Worm (Caenorhabditis elegans) whole organism, L1 larva: ENCODE data around the gene srv-25.
A peak's percentile ranks its signal among the peaks of the same experiment; 100 is the strongest.

Source experiments
- C16A3.4 ChIP-seq: fragments of 150-350 bp; optimal IDR thresholded peaks from 2 replicates; lab custom pipeline; 2014; ENCODE audit warnings: missing biosample characterization, missing genetic modification characterization
- C34B4.2 ChIP-seq: sonication (generic microtip); optimal IDR thresholded peaks from 2 replicates; lab custom pipeline; 2017; ENCODE audit warnings: mild to moderate bottlenecking, missing genetic modification characterization, missing compliant biosample characterization
- F16B12.6 ChIP-seq: fragments of 150-350 bp; optimal IDR thresholded peaks from 2 replicates; lab custom pipeline; 2014; ENCODE audit warnings: missing biosample characterization, missing genetic modification characterization
- ceh-8 ChIP-seq: fragments of 200-800 bp; sonication (Bioruptor generic); optimal IDR thresholded peaks from 2 replicates; lab custom pipeline; 2018; ENCODE audit warnings: mild to moderate bottlenecking, missing genetic modification characterization, moderate library complexity, missing compliant biosample characterization
- ceh-88 ChIP-seq: fragments of 200-800 bp; sonication (Bioruptor generic); IDR thresholded peaks from 2 replicates; pipeline ENCODE4 v1.3.6; 2022; ENCODE audit warnings: missing genetic modification characterization, missing compliant biosample characterization
- ceh-90 ChIP-seq: sonication (generic microtip); optimal IDR thresholded peaks from 2 replicates; lab custom pipeline; 2016; ENCODE audit warnings: missing genetic modification characterization, missing compliant biosample characterization
- ces-1 ChIP-seq: fragments of 150-350 bp; optimal IDR thresholded peaks from 2 replicates; lab custom pipeline; 2014; ENCODE audit warnings: missing biosample characterization, missing genetic modification reagents, missing genetic modification characterization
- dpl-1 ChIP-seq, 3 experiments: fragments of 150-350 bp in 2 of 3; sonication (generic microtip) in 1 of 3; optimal IDR thresholded peaks; 2 replicates each; lab custom pipeline; 2014 to 2017; ENCODE audit warnings: missing biosample characterization in 3 of 3, missing genetic modification characterization in 3 of 3, missing genetic modification reagents in 3 of 3
- dsc-1 ChIP-seq: sonication (generic microtip); optimal IDR thresholded peaks from 2 replicates; lab custom pipeline; 2016; ENCODE audit warnings: mild to moderate bottlenecking, missing genetic modification characterization, missing compliant biosample characterization
- efl-1 ChIP-seq, 4 experiments: fragments of 150-350 bp; optimal IDR thresholded peaks in 3 of 4; peaks in 1 of 4; 1 replicate in 1 of 4; 2 replicates in 3 of 4; lab custom pipeline; 2014; ENCODE audit warnings: missing biosample characterization in 2 of 4, missing genetic modification characterization in 2 of 4, missing genetic modification reagents in 2 of 4
- egl-13 ChIP-seq: sonication (generic microtip); optimal IDR thresholded peaks from 2 replicates; lab custom pipeline; 2016; ENCODE audit warnings: missing genotype, missing genetic modification reagents, missing genetic modification characterization, missing compliant biosample characterization
- egl-27 ChIP-seq, 2 experiments: fragments of 150-350 bp in 1 of 2; sonication (generic microtip); optimal IDR thresholded peaks; 3 replicates each; lab custom pipeline; 2017 to 2018; ENCODE audit warnings: missing biosample characterization in 2 of 2, missing genetic modification characterization in 2 of 2, missing genetic modification reagents in 2 of 2
- elt-2 ChIP-seq: sonication (generic microtip); optimal IDR thresholded peaks from 2 replicates; lab custom pipeline; 2016; ENCODE audit warnings: missing genetic modification characterization, mild to moderate bottlenecking, inconsistent platforms, missing compliant biosample characterization, missing genetic modification reagents
- fkh-10 ChIP-seq: sonication (generic microtip); optimal IDR thresholded peaks from 2 replicates; lab custom pipeline; 2017; ENCODE audit warnings: missing biosample characterization, missing genetic modification reagents, missing genetic modification characterization
- fkh-8 ChIP-seq: sonication (generic microtip); optimal IDR thresholded peaks from 2 replicates; lab custom pipeline; 2016; ENCODE audit warnings: mild to moderate bottlenecking, missing genetic modification characterization, missing compliant biosample characterization
- fos-1 ChIP-seq: fragments of 150-350 bp; optimal IDR thresholded peaks from 2 replicates; lab custom pipeline; 2014; ENCODE audit warnings: missing biosample characterization, missing genetic modification characterization
- grh-1 ChIP-seq: fragments of 200-800 bp; sonication (Bioruptor generic); IDR thresholded peaks from 2 replicates; pipeline ENCODE4 v1.3.6; 2022; ENCODE audit warnings: missing genetic modification reagents, missing genetic modification characterization, missing compliant biosample characterization
- irx-1 ChIP-seq: sonication (generic microtip); optimal IDR thresholded peaks from 2 replicates; lab custom pipeline; 2016; ENCODE audit warnings: missing genetic modification characterization, missing compliant biosample characterization
- lin-13 ChIP-seq: fragments of 150-350 bp; optimal IDR thresholded peaks from 2 replicates; lab custom pipeline; 2014; ENCODE audit warnings: missing biosample characterization, missing genetic modification reagents, missing genetic modification characterization
- lin-35 ChIP-seq, 2 experiments: fragments of 150-350 bp; optimal IDR thresholded peaks; 2 replicates each; lab custom pipeline; 2014; ENCODE audit warnings: missing biosample characterization in 2 of 2, missing genetic modification characterization in 2 of 2, missing genetic modification reagents in 2 of 2
- lin-39 ChIP-seq: fragments of 150-350 bp; optimal IDR thresholded peaks from 2 replicates; lab custom pipeline; 2014; ENCODE audit warnings: missing biosample characterization, missing genetic modification reagents, missing genetic modification characterization
- lsy-2 ChIP-seq, 2 experiments: fragments of 150-350 bp; optimal IDR thresholded peaks; 2 replicates each; lab custom pipeline; 2014; ENCODE audit warnings: missing biosample characterization in 2 of 2, missing genetic modification characterization in 2 of 2
- mab-9 ChIP-seq: fragments of 200-800 bp; sonication (Bioruptor generic); IDR thresholded peaks from 2 replicates; pipeline ENCODE4 v1.3.6; 2022; ENCODE audit warnings: missing genetic modification reagents, missing genetic modification characterization, missing compliant biosample characterization
- mep-1 ChIP-seq: fragments of 150-350 bp; optimal IDR thresholded peaks from 2 replicates; lab custom pipeline; 2014; ENCODE audit warnings: missing biosample characterization, missing genetic modification characterization
- nhr-11 ChIP-seq: fragments of 150-350 bp; optimal IDR thresholded peaks from 2 replicates; lab custom pipeline; 2014; ENCODE audit warnings: missing biosample characterization, missing genetic modification characterization
- nhr-20 ChIP-seq: sonication (generic microtip); optimal IDR thresholded peaks from 2 replicates; lab custom pipeline; 2016; ENCODE audit warnings: mild to moderate bottlenecking, missing genetic modification characterization, missing compliant biosample characterization
- nhr-237 ChIP-seq: fragments of 150-350 bp; optimal IDR thresholded peaks from 2 replicates; lab custom pipeline; 2014; ENCODE audit warnings: missing biosample characterization, missing genetic modification characterization
- nhr-28 ChIP-seq: fragments of 150-350 bp; optimal IDR thresholded peaks from 2 replicates; lab custom pipeline; 2014; ENCODE audit warnings: missing biosample characterization, missing genetic modification characterization
- nhr-77 ChIP-seq: fragments of 150-350 bp; optimal IDR thresholded peaks from 2 replicates; lab custom pipeline; 2014; ENCODE audit warnings: missing biosample characterization, missing genetic modification characterization
- nhr-85 ChIP-seq: sonication (generic microtip); peaks from one replicate; lab custom pipeline; 2016; ENCODE audit warnings: missing genetic modification characterization, inconsistent platforms, missing compliant biosample characterization
- pax-3 ChIP-seq: fragments of 200-800 bp; sonication (Bioruptor generic); optimal IDR thresholded peaks from 2 replicates; lab custom pipeline; 2018; ENCODE audit warnings: mild to moderate bottlenecking, missing genetic modification characterization, moderate library complexity, missing compliant biosample characterization
- pqm-1 ChIP-seq: sonication (generic microtip); optimal IDR thresholded peaks from 3 replicates; lab custom pipeline; 2017; ENCODE audit warnings: missing biosample characterization, missing genetic modification characterization
- rnt-1 ChIP-seq: sonication (generic microtip); optimal IDR thresholded peaks from 2 replicates; lab custom pipeline; 2016; ENCODE audit warnings: mild to moderate bottlenecking, missing genetic modification characterization, moderate library complexity, missing compliant biosample characterization
- snu-23 ChIP-seq: sonication (generic microtip); optimal IDR thresholded peaks from 2 replicates; lab custom pipeline; 2016; ENCODE audit warnings: missing genetic modification characterization, missing compliant biosample characterization
- sox-4 ChIP-seq: sonication (generic microtip); optimal IDR thresholded peaks from 2 replicates; lab custom pipeline; 2016; ENCODE audit warnings: missing genetic modification characterization, missing compliant biosample characterization
- sptf-1 ChIP-seq: fragments of 150-350 bp; optimal IDR thresholded peaks from 2 replicates; lab custom pipeline; 2014; ENCODE audit warnings: missing biosample characterization, missing genetic modification characterization
- sup-37 ChIP-seq: fragments of 200-800 bp; sonication (Bioruptor generic); optimal IDR thresholded peaks from 2 replicates; lab custom pipeline; 2018; ENCODE audit warnings: mild to moderate bottlenecking, missing genetic modification characterization, missing compliant biosample characterization
- swsn-7 ChIP-seq: sonication (generic microtip); optimal IDR thresholded peaks from 2 replicates; lab custom pipeline; 2016; ENCODE audit warnings: missing genetic modification characterization, missing compliant biosample characterization
- tlp-1 ChIP-seq: fragments of 150-350 bp; optimal IDR thresholded peaks from 2 replicates; lab custom pipeline; 2014; ENCODE audit warnings: missing biosample characterization, missing genetic modification characterization
- unc-86 ChIP-seq: sonication (generic microtip); optimal IDR thresholded peaks from 2 replicates; lab custom pipeline; 2016; ENCODE audit warnings: missing genetic modification characterization, missing compliant biosample characterization
- unc-98 ChIP-seq: fragments of 200-800 bp; sonication (Bioruptor generic); IDR thresholded peaks from 2 replicates; pipeline ENCODE4 v1.3.6; 2022; ENCODE audit warnings: missing genetic modification characterization, missing compliant biosample characterization
- vab-15 ChIP-seq: sonication (generic microtip); optimal IDR thresholded peaks from 2 replicates; lab custom pipeline; 2017; ENCODE audit warnings: missing genotype, mild to moderate bottlenecking, missing genetic modification characterization, missing compliant biosample characterization
- zag-1 ChIP-seq: fragments of 150-350 bp; optimal IDR thresholded peaks from 2 replicates; lab custom pipeline; 2014; ENCODE audit warnings: missing biosample characterization, missing genetic modification characterization
- ztf-11 ChIP-seq, 2 experiments: sonication (generic microtip); optimal IDR thresholded peaks; 2 replicates each; lab custom pipeline; 2016 to 2017; ENCODE audit warnings: missing genetic modification characterization in 2 of 2, missing biosample characterization in 1 of 2, missing compliant biosample characterization in 1 of 2

The srv-25 gene

DNA sequence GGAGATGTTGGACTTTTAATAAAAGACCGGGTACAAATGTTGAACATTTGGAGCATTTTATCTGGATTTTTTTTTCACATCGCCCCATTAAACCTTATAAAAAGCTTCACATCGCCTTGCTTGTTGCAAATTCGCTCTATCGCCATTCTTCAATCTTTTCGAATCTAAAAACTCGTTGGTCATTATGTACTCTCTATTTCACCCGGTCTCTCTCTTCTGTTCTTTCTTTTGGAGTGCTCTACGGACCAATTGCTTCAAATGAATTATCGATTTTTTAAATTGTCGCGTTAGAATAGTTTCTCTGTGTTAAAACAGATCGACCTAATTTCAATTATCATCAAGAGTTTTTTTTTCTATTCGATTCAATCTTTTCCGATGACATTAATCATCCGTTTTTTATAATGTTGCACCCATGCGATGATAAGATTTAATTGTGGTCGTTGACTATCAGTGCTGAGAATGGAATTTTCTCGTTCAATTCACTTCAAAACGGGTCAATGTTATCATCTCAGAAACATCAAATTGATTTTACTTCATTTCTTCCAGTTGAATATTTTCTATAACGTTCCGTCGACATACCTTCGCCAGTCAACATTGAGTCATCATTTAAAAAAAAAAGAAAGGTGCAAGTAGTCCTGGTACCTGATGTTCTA is 23.9 kb upstream of the srv-25 start (continued):
- TF ChIP-seq mab-9 (GFP tag; lab: Robert Waterston, UW) (no peak), vab-15 (tag; lab: Kevin White, UChicago) (no peak), pax-3 (no peak), swsn-7 (tag; lab: Kevin White, UChicago) (no peak), lsy-2 (tag; optimal IDR thresholded peaks at IDR 0.05; lab: Kevin White, UChicago) (peak in 1 of 2 experiments; percentile 65), snu-23 (GFP tag; lab: Kevin White, UChicago) (no peak), nhr-11 (tag; lab: Kevin White, UChicago) (no peak), ceh-90 (tag; lab: Kevin White, UChicago) (no peak), elt-2 (tag; lab: Kevin White, UChicago) (peak; percentile 5), efl-1 (optimal IDR thresholded peaks at IDR 0.05; lab: Kevin White, UChicago) (peak; percentile 9 to 26), efl-1 (GFP tag; optimal IDR thresholded peaks at IDR 0.05 in 1 of 2; lab: Kevin White, UChicago) (peak; percentile 29 to 92), fkh-8 (tag; lab: Kevin White, UChicago) (no peak), dpl-1 (GFP tag; optimal IDR thresholded peaks at IDR 0.05; lab: Kevin White, UChicago) (peak in 1 of 3 experiments; percentile 43), pqm-1 (tag; lab: Kevin White, UChicago) (no peak), ces-1 (GFP tag; lab: Kevin White, UChicago) (no peak)

DNA sequence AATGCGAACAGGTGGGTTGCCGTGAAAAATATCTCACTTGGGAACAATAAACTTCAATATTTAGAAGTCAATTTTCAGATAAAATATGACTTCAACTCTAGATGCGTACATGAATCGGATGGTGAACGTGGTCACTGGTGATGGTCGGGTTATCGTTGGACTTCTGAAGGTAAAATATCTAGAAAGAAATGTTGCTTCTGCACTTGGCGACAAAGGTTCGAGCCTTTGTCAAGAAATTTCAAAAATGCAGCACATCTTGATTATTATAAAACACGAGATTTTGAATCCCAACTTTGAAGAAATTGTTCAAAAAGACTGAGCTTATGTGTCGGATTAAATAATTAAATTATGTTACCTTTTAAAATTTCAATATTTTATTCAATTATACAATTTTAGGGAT is 22.9 kb upstream of the srv-25 start, which contains the start of gene lsm-8:
TSS of gene lsm-8 (plus strand) at position 79 of the 400 bp plus-strand sequence.
- TF ChIP-seq nhr-85: peak; percentile 51
- TF ChIP-seq efl-1 (optimal IDR thresholded peaks at IDR 0.05; lab: Kevin White, UChicago): no peak
- peak in 1 of 2 experiments; percentile 54 for TF ChIP-seq efl-1 (GFP tag; optimal IDR thresholded peaks at IDR 0.05 in 1 of 2; lab: Kevin White, UChicago)
- no peak for TF ChIP-seq lin-39 (tag; lab: Kevin White, UChicago)
- no peak for TF ChIP-seq lin-13 (GFP tag; lab: Kevin White, UChicago)

- TF ChIP-seq pax-3: no peak
- TF ChIP-seq swsn-7 (tag; lab: Kevin White, UChicago): no peak
- no peak for TF ChIP-seq egl-27 (tag; optimal IDR thresholded peaks at IDR 0.05; lab: Kevin White, UChicago)
- TF ChIP-seq ztf-11 (tag; optimal IDR thresholded peaks at IDR 0.05; lab: Kevin White, UChicago): no peak
- no peak for TF ChIP-seq tlp-1 (tag; lab: Kevin White, UChicago)
- no peak for TF ChIP-seq nhr-77
- TF ChIP-seq mep-1 (tag; lab: Kevin White, UChicago): no peak
- TF ChIP-seq F16B12.6 (tag; lab: Kevin White, UChicago): no peak
- TF ChIP-seq ceh-88 (GFP tag; lab: Robert Waterston, UW): no peak
- no peak for TF ChIP-seq fkh-10
- TF ChIP-seq C34B4.2: no peak
- TF ChIP-seq unc-86 (tag; lab: Kevin White, UChicago): no peak
- no peak for TF ChIP-seq lin-35 (GFP tag; optimal IDR thresholded peaks at IDR 0.05; lab: Kevin White, UChicago)
- TF ChIP-seq pqm-1 (tag; lab: Kevin White, UChicago): no peak
- no peak for TF ChIP-seq sox-4 (tag; lab: Kevin White, UChicago)
- TF ChIP-seq egl-13 (tag; lab: Kevin White, UChicago): no peak
- TF ChIP-seq snu-23 (GFP tag; lab: Kevin White, UChicago): no peak
Measured at ce11 chrIV:6325772-6326171, 22.2 kb upstream of the srv-25 start.

DNA sequence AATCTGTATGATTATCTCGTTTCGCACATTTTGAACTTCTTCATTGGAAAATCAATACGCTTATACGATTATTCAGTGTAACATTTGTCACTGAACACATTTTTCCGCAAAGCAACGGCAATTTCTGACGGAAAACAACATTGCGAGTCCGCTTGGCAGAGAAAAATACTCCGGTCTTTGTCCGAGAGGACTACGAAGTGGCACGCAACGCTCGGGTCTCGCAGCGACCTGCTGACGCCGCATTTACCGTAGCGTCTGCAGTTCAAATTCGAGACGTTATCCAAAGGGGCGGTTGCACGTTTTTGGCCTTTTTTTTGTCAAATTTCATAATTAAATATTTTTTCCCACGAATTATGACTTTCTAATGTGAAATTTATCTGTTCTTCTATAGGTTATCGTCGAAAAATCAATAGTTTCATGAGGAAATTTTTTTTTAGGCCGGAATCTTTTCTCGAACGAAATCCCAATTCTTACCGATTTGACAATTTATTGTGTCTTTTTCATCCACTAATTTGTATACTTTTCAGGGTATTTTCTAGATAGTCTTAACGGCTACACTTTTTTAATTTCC is 20.2 kb upstream of the srv-25 start, which contains the start of gene sqd-1:
TSS of gene sqd-1 (plus strand) at position 521 of the 571 bp plus-strand sequence.
- peak; percentile 8 for TF ChIP-seq zag-1
- TF ChIP-seq dsc-1 (tag; lab: Kevin White, UChicago): peak; percentile 97
- TF ChIP-seq sup-37 (GFP tag; lab: Kevin White, UChicago): peak; percentile 95
- peak; percentile 95 for TF ChIP-seq irx-1 (tag; lab: Kevin White, UChicago)
- TF ChIP-seq ces-1 (GFP tag; lab: Kevin White, UChicago): no peak
- peak; percentile 98 to 99 for TF ChIP-seq lsy-2 (tag; optimal IDR thresholded peaks at IDR 0.05; lab: Kevin White, UChicago)
- peak; percentile 98 for TF ChIP-seq nhr-20 (tag; lab: Kevin White, UChicago)
- TF ChIP-seq nhr-28 (tag; lab: Kevin White, UChicago): no peak
- TF ChIP-seq lin-35 (GFP tag; optimal IDR thresholded peaks at IDR 0.05; lab: Kevin White, UChicago): peak; percentile 89 to 94
- TF ChIP-seq lin-39 (tag; lab: Kevin White, UChicago): peak; percentile 92
- peak; percentile 98 for TF ChIP-seq ceh-8 (GFP tag; lab: Kevin White, UChicago)
- TF ChIP-seq C16A3.4 (tag; lab: Kevin White, UChicago): peak; percentile 96
- peak; percentile 89 for TF ChIP-seq nhr-77
- TF ChIP-seq rnt-1 (tag; lab: Kevin White, UChicago): peak; percentile 98
- peak; percentile 67; the same call in 1 of the 2 replicates for TF ChIP-seq unc-98 (GFP tag; lab: Robert Waterston, UW)
- TF ChIP-seq fos-1 (tag; lab: Kevin White, UChicago): peak; percentile 73
- peak; percentile 97 for TF ChIP-seq grh-1
- peak; percentile 92 for TF ChIP-seq sox-4 (tag; lab: Kevin White, UChicago)
- peak; percentile 70 for TF ChIP-seq ceh-90 (tag; lab: Kevin White, UChicago)
- TF ChIP-seq egl-13 (tag; lab: Kevin White, UChicago): peak; percentile 96
- TF ChIP-seq nhr-237 (tag; lab: Kevin White, UChicago): peak; percentile 81
- TF ChIP-seq sptf-1 (tag; lab: Kevin White, UChicago): no peak
